Worm (Caenorhabditis elegans): ENCODE results near the gene pals-30.

Gene pals-30

DNA sequence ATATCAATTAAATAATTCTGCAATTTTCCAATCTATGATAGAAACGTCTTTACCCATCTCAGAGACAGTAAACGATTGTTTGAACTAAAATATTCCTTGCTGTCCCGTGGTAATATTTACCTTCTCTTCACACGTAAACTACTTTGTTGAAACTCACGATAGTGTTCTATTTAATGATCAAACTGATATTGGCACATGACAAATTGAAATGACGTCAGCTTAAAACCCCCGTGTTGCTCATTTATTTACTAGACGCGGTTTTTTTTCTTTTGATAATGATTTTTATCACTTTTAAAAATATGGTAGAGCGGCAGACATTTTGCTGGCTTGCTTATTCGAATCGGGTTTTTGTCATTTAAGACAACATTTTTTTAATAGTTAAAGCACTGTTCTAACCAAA lies 9.9 kb upstream of the pals-30 start:
- TF ChIP-seq elt-2 (tag; optimal IDR thresholded peaks at IDR 0.05) (peak; percentile 83), nfya-1 (tag; optimal IDR thresholded peaks at IDR 0.05; ENCODE audit: insufficient read depth) (no peak), pha-4 (tag; optimal IDR thresholded peaks at IDR 0.05) (peak; percentile 79), pqm-1 (tag; optimal IDR thresholded peaks at IDR 0.05) (peak; percentile 49), jun-1 (tag; optimal IDR thresholded peaks at IDR 0.05) (peak; percentile 15)

DNA sequence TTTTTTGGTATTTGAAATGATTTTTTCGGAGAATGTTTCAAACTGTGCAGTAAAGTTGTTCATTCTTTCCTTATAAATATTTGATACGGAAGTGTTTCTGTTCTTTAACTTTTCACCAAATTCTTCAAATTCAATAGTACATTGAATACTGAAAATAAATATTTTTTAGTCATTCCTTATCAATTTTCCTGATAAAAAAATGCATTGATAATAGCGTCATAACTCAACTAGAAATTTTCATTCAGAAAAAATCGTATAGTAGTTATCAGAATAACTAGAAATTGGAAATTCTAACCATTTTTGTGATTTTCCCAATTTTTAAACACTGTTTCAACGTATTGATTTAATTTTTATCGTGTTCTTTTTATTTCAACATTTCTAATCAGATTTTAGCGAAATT lies 7.5 kb upstream of the pals-30 start:
- TF ChIP-seq pha-4 (tag; optimal IDR thresholded peaks at IDR 0.05) (peak; percentile 32), mml-1 (tag; optimal IDR thresholded peaks at IDR 0.05) (no peak), pqm-1 (tag; optimal IDR thresholded peaks at IDR 0.05) (peak; percentile 57), elt-2 (tag; optimal IDR thresholded peaks at IDR 0.05) (peak; percentile 54)

DNA sequence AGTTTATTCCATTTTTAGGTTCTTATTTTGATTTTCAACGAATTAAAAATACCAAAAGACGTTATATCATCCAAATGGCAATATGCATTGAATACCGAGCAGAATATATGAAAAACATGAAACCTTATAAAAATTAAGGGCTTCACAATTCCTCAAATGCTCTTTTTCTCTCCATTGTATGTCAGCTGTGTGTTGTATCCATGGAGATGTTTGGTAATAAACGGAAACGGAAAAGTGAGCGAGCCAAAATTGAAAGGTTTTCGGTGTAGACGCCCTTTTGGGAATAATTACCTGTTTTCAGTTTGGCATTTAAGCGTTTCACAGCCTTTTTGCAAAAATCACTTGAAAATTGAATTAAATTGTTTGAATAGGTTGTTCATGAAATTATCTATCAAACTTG lies 5.9 kb upstream of the pals-30 start:
- no peak for TF ChIP-seq hmg-11 (tag; optimal IDR thresholded peaks at IDR 0.05)
- TF ChIP-seq ceh-82 (tag; optimal IDR thresholded peaks at IDR 0.05), result no peak
- TF ChIP-seq nhr-77 (tag; optimal IDR thresholded peaks at IDR 0.05), result no peak
- TF ChIP-seq elt-3 (tag; optimal IDR thresholded peaks at IDR 0.05), result no peak
- TF ChIP-seq nhr-43 (tag; optimal IDR thresholded peaks at IDR 0.05; ENCODE audit: poor library complexity, severe bottlenecking), result no peak
- TF ChIP-seq egl-27 (tag; optimal IDR thresholded peaks at IDR 0.05), result no peak
- no peak for TF ChIP-seq ama-1 (optimal IDR thresholded peaks at IDR 0.05)
- TF ChIP-seq nhr-76 (tag; optimal IDR thresholded peaks at IDR 0.05), result no peak
- TF ChIP-seq ZK546.5 (tag; optimal IDR thresholded peaks at IDR 0.05), result no peak
- TF ChIP-seq ztf-4 (tag; optimal IDR thresholded peaks at IDR 0.05), result no peak
- TF ChIP-seq zag-1 (tag; optimal IDR thresholded peaks at IDR 0.05), result no peak
- TF ChIP-seq nhr-12 (tag; optimal IDR thresholded peaks at IDR 0.05), result no peak
- TF ChIP-seq tbx-2 (tag; optimal IDR thresholded peaks at IDR 0.05), result no peak
- TF ChIP-seq skn-1 (tag; optimal IDR thresholded peaks at IDR 0.05), result no peak
- no peak for TF ChIP-seq pqm-1 (tag; optimal IDR thresholded peaks at IDR 0.05)
- TF ChIP-seq unc-62 (GFP tag; optimal IDR thresholded peaks at IDR 0.05), result no peak
- TF ChIP-seq fos-1 (tag; optimal IDR thresholded peaks at IDR 0.05), result no peak
- no peak for TF ChIP-seq ceh-9 (tag; optimal IDR thresholded peaks at IDR 0.05)
- TF ChIP-seq nhr-237 (tag; optimal IDR thresholded peaks at IDR 0.05), result no peak
- TF ChIP-seq nhr-11 (tag; optimal IDR thresholded peaks at IDR 0.05), result no peak

DNA sequence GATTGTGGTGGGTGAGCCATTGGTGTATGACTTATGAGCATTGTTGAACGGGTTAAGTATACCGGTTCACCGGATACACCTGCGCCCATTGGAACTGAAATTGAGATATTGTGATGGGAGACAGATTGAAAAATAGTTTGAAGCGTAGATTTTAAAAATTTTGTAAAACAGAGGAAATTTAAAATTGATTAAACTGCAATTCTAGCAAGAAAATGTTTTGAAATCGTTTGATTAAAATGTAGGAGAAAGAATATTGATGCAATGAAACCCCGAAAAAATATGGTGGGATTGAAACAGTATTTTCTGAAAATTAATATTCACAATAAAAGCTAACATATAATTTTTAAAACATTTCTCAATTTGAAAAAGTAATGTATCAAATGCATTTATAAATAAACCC lies 3.0 kb upstream of the pals-30 start, which contains the start of gene Y57G11B.6:
Gene Y57G11B.6, minus strand, starts transcription at position 101 of the 400 bp plus-strand sequence.
- TF ChIP-seq nhr-237 (tag; optimal IDR thresholded peaks at IDR 0.05) (no peak), hmg-11 (tag; optimal IDR thresholded peaks at IDR 0.05) (no peak), nhr-67 (tag; optimal IDR thresholded peaks at IDR 0.05) (no peak), jun-1 (tag; optimal IDR thresholded peaks at IDR 0.05) (no peak), ceh-28 (tag; optimal IDR thresholded peaks at IDR 0.05) (no peak), egl-27 (tag; optimal IDR thresholded peaks at IDR 0.05) (no peak), daf-12 (tag; optimal IDR thresholded peaks at IDR 0.05) (no peak), fos-1 (tag; optimal IDR thresholded peaks at IDR 0.05) (no peak), ama-1 (optimal IDR thresholded peaks at IDR 0.05) (no peak), R02D3.7 (tag; optimal IDR thresholded peaks at IDR 0.05) (no peak), nhr-28 (tag; optimal IDR thresholded peaks at IDR 0.05) (no peak), nhr-76 (tag; optimal IDR thresholded peaks at IDR 0.05) (no peak), pha-4 (tag; optimal IDR thresholded peaks at IDR 0.05) (no peak), snpc-4 (tag; optimal IDR thresholded peaks at IDR 0.05) (no peak)

DNA sequence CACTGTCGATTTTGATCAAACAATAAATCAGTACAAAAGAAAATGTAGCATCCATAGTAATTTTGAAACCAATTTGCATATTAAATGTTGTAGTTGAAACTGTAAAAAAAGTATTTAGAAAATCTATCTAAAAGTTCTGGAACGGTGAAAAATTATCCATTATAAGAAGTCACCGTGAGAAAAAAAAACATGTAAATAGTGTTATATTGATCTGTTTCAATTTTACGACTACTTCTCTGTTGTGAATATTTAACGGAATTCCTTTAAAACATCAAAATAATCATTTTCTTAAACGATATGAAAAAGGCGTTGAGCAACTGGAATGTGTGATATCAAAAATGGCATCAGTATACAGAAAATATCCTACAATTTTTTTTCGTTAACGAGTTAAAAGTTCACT lies 2.5 kb downstream of the pals-30 start, which contains the start of gene T27E7.9:
Gene T27E7.9, minus strand, starts transcription at position 101 of the 400 bp plus-strand sequence.
- no peak for TF ChIP-seq ceh-82 (tag; optimal IDR thresholded peaks at IDR 0.05)
- no peak for TF ChIP-seq elt-2 (tag; optimal IDR thresholded peaks at IDR 0.05)

DNA sequence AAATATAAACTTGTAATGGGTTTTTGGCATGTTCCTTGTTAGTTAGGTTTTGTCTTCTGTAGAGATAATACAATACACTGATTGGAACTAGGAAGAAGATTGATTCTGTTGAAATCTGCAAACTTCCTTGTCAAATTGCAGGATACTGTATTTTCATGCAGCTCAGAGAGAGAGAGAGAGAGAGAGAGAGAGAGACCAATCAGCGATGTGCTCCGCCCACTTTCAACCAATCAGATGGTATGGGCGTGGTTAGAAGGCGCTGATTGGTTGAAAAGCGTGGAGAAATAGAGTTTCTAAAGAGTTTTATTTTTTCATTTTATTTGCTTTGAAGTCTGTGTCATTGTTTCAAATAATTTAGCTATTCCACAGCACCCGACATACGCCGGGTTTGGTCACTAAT lies 4.5 kb downstream of the pals-30 start:
- TF ChIP-seq nfya-1 (tag; optimal IDR thresholded peaks at IDR 0.05; ENCODE audit: insufficient read depth) (peak; percentile 88), tbx-2 (tag; optimal IDR thresholded peaks at IDR 0.05) (no peak)

DNA sequence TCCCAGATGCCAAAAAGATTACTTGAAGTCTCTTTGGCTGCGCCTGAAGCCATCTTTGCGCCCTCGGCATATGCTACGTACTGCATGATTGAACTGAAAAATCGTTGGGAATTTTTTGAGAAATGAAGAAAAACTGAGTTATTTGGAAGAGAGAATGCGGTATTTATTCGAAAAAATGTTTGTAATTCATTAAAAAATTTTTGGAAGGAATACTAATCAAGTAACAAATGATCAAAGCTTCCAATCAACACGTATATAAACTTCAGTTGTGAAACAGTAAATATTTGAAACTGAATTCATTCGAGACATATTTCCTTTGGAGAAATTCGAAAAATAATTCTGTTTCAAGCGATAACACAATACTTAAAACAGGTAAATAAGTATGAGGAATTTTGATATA lies 9.3 kb downstream of the pals-30 start, which contains the start of gene pals-29:
Gene pals-29, minus strand, starts transcription at position 101 of the 400 bp plus-strand sequence.
- TF ChIP-seq pha-4 (tag; optimal IDR thresholded peaks at IDR 0.05), result no peak
- TF ChIP-seq daf-12 (tag; optimal IDR thresholded peaks at IDR 0.05), result no peak

All from whole organism, L3 larva.